Worm (Caenorhabditis elegans): ENCODE measurements around the gene srw-100.

The srw-100 gene

ce11 chrV:1756099-1756498 is 45.1 kb downstream of the srw-100 start:
- no peak for TF ChIP-seq W03F9.2 (tag; optimal IDR thresholded peaks at IDR 0.05)
- TF ChIP-seq him-1 (tag; optimal IDR thresholded peaks at IDR 0.05) = no peak
- TF ChIP-seq dao-5 (tag; optimal IDR thresholded peaks at IDR 0.05) = no peak

DNA sequence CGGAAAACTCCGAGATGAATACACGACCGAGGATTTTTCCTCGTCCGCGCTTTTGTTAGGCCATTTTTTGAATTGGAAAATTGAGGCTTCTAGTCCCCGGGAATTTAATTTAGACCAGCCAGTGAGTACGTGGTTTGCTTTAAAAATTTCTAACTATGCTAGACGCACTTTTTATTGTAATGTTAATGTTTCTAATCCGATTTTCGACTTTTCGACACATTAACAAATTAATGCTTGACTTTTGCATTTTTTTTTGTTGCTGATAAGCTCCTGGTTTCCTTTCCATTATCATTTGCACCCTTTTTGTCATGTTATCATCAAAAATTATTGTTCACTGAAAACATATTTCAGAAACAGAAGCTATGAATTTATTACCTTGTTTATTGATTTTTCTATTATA is 45.8 kb downstream of the srw-100 start, which contains the start of gene clec-204:
clec-204 (plus strand) TSS at position 301 of the 400 bp plus-strand sequence.
- no peak for TF ChIP-seq him-1 (tag; optimal IDR thresholded peaks at IDR 0.05)
- no peak for TF ChIP-seq dao-5 (tag; optimal IDR thresholded peaks at IDR 0.05)
- TF ChIP-seq W03F9.2 (tag; optimal IDR thresholded peaks at IDR 0.05) = no peak

ce11 chrV:1760682-1761081 is 49.7 kb downstream of the srw-100 start, which contains the start of gene clec-205:
Gene clec-205 (plus strand): TSS chrV:1760893.
- no peak for TF ChIP-seq him-1 (tag; optimal IDR thresholded peaks at IDR 0.05)
- no peak for TF ChIP-seq W03F9.2 (tag; optimal IDR thresholded peaks at IDR 0.05)
- no peak for TF ChIP-seq dao-5 (tag; optimal IDR thresholded peaks at IDR 0.05)

All from whole organism, L4/young adult.